Fruit fly (Drosophila melanogaster) Kc167 (cell line): Measurements from ENCODE around the gene tobi.

Experiments
- Myc ChIP-seq: fragments of >200 bp; optimal IDR thresholded peaks from 2 replicates; lab custom pipeline; 2017; ENCODE audit warnings: missing external identifiers
- Sin3A ChIP-seq: fragments of >200 bp; optimal IDR thresholded peaks from 2 replicates; lab custom pipeline; 2018; ENCODE audit warnings: missing external identifiers
- h ChIP-seq: fragments of >200 bp; optimal IDR thresholded peaks from 3 replicates; lab custom pipeline; 2018; ENCODE audit warnings: missing external identifiers
- insv ChIP-seq: fragments of >200 bp; optimal IDR thresholded peaks from 3 replicates; lab custom pipeline; 2018; ENCODE audit warnings: missing external identifiers
- psq ChIP-seq: fragments of >200 bp; optimal IDR thresholded peaks from 2 replicates; lab custom pipeline; 2017; ENCODE audit warnings: missing external identifiers
- ttk ChIP-seq: sonication (Bioruptor generic); optimal IDR thresholded peaks from 2 replicates; lab custom pipeline; 2017; ENCODE audit warnings: missing external identifiers

tobi gene

dm6 chr3R:25300575-25300974 lies 46.1 kb downstream of the tobi start, which contains the start of gene CG13659:
TSS of gene CG13659 (plus strand) at chr3R:25300891.
- TF ChIP-seq h (lab: Kevin White, UChicago) (no peak), Sin3A (lab: Kevin White, UChicago) (no peak), insv (no peak)

- no peak for TF ChIP-seq insv
- TF ChIP-seq Myc (lab: Kevin White, UChicago) = no peak
Measured at dm6 chr3R:25299507-25299964, 47.2 kb downstream of the tobi start, which contains the start of gene CG31288. TSS of gene CG31288 (minus strand) at chr3R:25299557.

- TF ChIP-seq Myc (lab: Kevin White, UChicago) = no peak
- TF ChIP-seq Sin3A (lab: Kevin White, UChicago) = no peak
- TF ChIP-seq ttk (lab: Kevin White, UChicago) = no peak
- TF ChIP-seq psq (lab: Kevin White, UChicago) = no peak
- TF ChIP-seq h (lab: Kevin White, UChicago) = no peak
- no peak for TF ChIP-seq insv
Measured at dm6 chr3R:25297678-25298077, 49.0 kb downstream of the tobi start, which contains the start of gene CG31097. TSS of gene CG31097 (minus strand) at chr3R:25297778.

dm6 chr3R:25295320-25296020 lies 51.3 kb downstream of the tobi start, which contains the start of gene CG31102:
TSS of gene CG31102 (minus strand) at chr3R:25295594.
- TF ChIP-seq h (lab: Kevin White, UChicago) (no peak), insv (no peak), psq (lab: Kevin White, UChicago) (no peak), ttk (lab: Kevin White, UChicago) (no peak), Myc (lab: Kevin White, UChicago) (no peak), Sin3A (lab: Kevin White, UChicago) (no peak)
